Worm (Caenorhabditis elegans) whole organism, L4/young adult: ENCODE data around the gene F46H5.3.

Experiments used
- dao-5 ChIP-seq: sonication (generic microtip); optimal IDR thresholded peaks from 2 replicates; lab custom pipeline; 2016; ENCODE audit warnings: missing genotype, missing genetic modification characterization, moderate library complexity, missing compliant biosample characterization
- him-1 ChIP-seq: sonication (generic microtip); optimal IDR thresholded peaks from 2 replicates; lab custom pipeline; 2016; ENCODE audit warnings: missing genotype, missing genetic modification reagents, missing genetic modification characterization, missing compliant biosample characterization

DNA sequence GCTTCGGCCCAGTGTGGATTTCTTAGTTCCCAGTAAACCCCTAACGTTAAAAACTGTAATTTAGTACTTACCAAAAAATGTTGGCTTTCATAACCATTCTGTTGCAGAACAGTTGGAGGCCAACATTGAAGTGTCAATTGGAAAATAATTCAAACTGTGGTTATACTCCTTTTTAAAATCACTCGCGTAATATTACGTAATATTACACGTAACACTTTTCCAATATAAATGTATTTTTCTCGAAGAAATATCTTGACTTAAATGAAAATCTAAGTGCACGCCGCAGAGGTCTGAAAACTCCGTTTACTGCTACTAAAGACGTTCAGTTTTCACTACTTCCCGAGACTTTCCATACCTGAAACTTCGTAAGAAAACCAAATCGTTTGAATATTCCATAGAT is 34.3 kb downstream of the F46H5.3 start:
- TF ChIP-seq dao-5 (tag; lab: Kevin White, UChicago) (no peak), him-1 (tag; lab: Kevin White, UChicago) (no peak)
